Worm (Caenorhabditis elegans) whole organism, L1 larva: ENCODE measurements around the gene fbxb-22.
A peak's percentile ranks its signal among the peaks of the same experiment; 100 is the strongest.

Source experiments
- C34B4.2 ChIP-seq: sonication (generic microtip); optimal IDR thresholded peaks from 2 replicates; lab custom pipeline; 2017; ENCODE audit warnings: mild to moderate bottlenecking, missing genetic modification characterization, missing compliant biosample characterization
- aly-2 ChIP-seq: fragments of 150-350 bp; optimal IDR thresholded peaks from 2 replicates; lab custom pipeline; 2014; ENCODE audit warnings: missing biosample characterization, missing genetic modification characterization
- ceh-63 ChIP-seq: fragments of 200-800 bp; sonication (Bioruptor generic); optimal IDR thresholded peaks from 2 replicates; lab custom pipeline; 2018; ENCODE audit warnings: mild to moderate bottlenecking, missing genetic modification characterization, missing compliant biosample characterization
- ceh-8 ChIP-seq: fragments of 200-800 bp; sonication (Bioruptor generic); optimal IDR thresholded peaks from 2 replicates; lab custom pipeline; 2018; ENCODE audit warnings: mild to moderate bottlenecking, missing genetic modification characterization, moderate library complexity, missing compliant biosample characterization
- ces-1 ChIP-seq: fragments of 150-350 bp; optimal IDR thresholded peaks from 2 replicates; lab custom pipeline; 2014; ENCODE audit warnings: missing biosample characterization, missing genetic modification reagents, missing genetic modification characterization
- dpl-1 ChIP-seq, 3 experiments: fragments of 150-350 bp in 2 of 3; sonication (generic microtip) in 1 of 3; optimal IDR thresholded peaks; 2 replicates each; lab custom pipeline; 2014 to 2017; ENCODE audit warnings: missing biosample characterization in 3 of 3, missing genetic modification characterization in 3 of 3, missing genetic modification reagents in 3 of 3
- dsc-1 ChIP-seq: sonication (generic microtip); optimal IDR thresholded peaks from 2 replicates; lab custom pipeline; 2016; ENCODE audit warnings: mild to moderate bottlenecking, missing genetic modification characterization, missing compliant biosample characterization
- efl-1 ChIP-seq, 4 experiments: fragments of 150-350 bp; optimal IDR thresholded peaks in 3 of 4; peaks in 1 of 4; 1 replicate in 1 of 4; 2 replicates in 3 of 4; lab custom pipeline; 2014; ENCODE audit warnings: missing biosample characterization in 2 of 4, missing genetic modification characterization in 2 of 4, missing genetic modification reagents in 2 of 4
- egl-13 ChIP-seq: sonication (generic microtip); optimal IDR thresholded peaks from 2 replicates; lab custom pipeline; 2016; ENCODE audit warnings: missing genotype, missing genetic modification reagents, missing genetic modification characterization, missing compliant biosample characterization
- elt-3 ChIP-seq, 6 experiments: fragments of 150-350 bp in 1 of 6; sonication (generic microtip); optimal IDR thresholded peaks; 2 replicates each; lab custom pipeline; 2017 to 2018; ENCODE audit warnings: missing biosample characterization in 6 of 6, missing genetic modification characterization in 6 of 6, inconsistent platforms in 1 of 6
- ets-5 ChIP-seq: fragments of 200-800 bp; sonication (Bioruptor generic); IDR thresholded peaks from 2 replicates; pipeline ENCODE4 v1.3.6; 2022; ENCODE audit warnings: missing genetic modification characterization, missing compliant biosample characterization
- fkh-4 ChIP-seq: sonication (generic microtip); optimal IDR thresholded peaks from 2 replicates; lab custom pipeline; 2016; ENCODE audit warnings: missing compliant biosample characterization, missing genetic modification characterization, borderline replicate concordance
- fkh-8 ChIP-seq: sonication (generic microtip); optimal IDR thresholded peaks from 2 replicates; lab custom pipeline; 2016; ENCODE audit warnings: mild to moderate bottlenecking, missing genetic modification characterization, missing compliant biosample characterization
- fos-1 ChIP-seq: fragments of 150-350 bp; optimal IDR thresholded peaks from 2 replicates; lab custom pipeline; 2014; ENCODE audit warnings: missing biosample characterization, missing genetic modification characterization
- hlh-17 ChIP-seq: fragments of 200-800 bp; sonication (Bioruptor generic); optimal IDR thresholded peaks from 2 replicates; lab custom pipeline; 2018; ENCODE audit warnings: missing genetic modification characterization, mild to moderate bottlenecking, missing compliant biosample characterization, moderate library complexity, borderline replicate concordance
- isw-1 ChIP-seq: fragments of 200-800 bp; sonication (Bioruptor generic); IDR thresholded peaks from 2 replicates; pipeline ENCODE4 v1.3.6; 2022; ENCODE audit warnings: missing genetic modification characterization, missing compliant biosample characterization
- lin-13 ChIP-seq: fragments of 150-350 bp; optimal IDR thresholded peaks from 2 replicates; lab custom pipeline; 2014; ENCODE audit warnings: missing biosample characterization, missing genetic modification reagents, missing genetic modification characterization
- lin-14 ChIP-seq: fragments of 200-800 bp; sonication (Bioruptor generic); optimal IDR thresholded peaks from 2 replicates; lab custom pipeline; 2018; ENCODE audit warnings: mild to moderate bottlenecking, missing genetic modification characterization, moderate library complexity, missing compliant biosample characterization
- lin-39 ChIP-seq: fragments of 150-350 bp; optimal IDR thresholded peaks from 2 replicates; lab custom pipeline; 2014; ENCODE audit warnings: missing biosample characterization, missing genetic modification reagents, missing genetic modification characterization
- lsy-2 ChIP-seq, 2 experiments: fragments of 150-350 bp; optimal IDR thresholded peaks; 2 replicates each; lab custom pipeline; 2014; ENCODE audit warnings: missing biosample characterization in 2 of 2, missing genetic modification characterization in 2 of 2
- mdl-1 ChIP-seq, 2 experiments: fragments of 150-350 bp; optimal IDR thresholded peaks; 2 replicates each; lab custom pipeline; 2014 to 2017; ENCODE audit warnings: missing biosample characterization in 2 of 2, missing genetic modification characterization in 2 of 2, inconsistent platforms in 1 of 2
- nhr-237 ChIP-seq: fragments of 150-350 bp; optimal IDR thresholded peaks from 2 replicates; lab custom pipeline; 2014; ENCODE audit warnings: missing biosample characterization, missing genetic modification characterization
- nhr-28 ChIP-seq: fragments of 150-350 bp; optimal IDR thresholded peaks from 2 replicates; lab custom pipeline; 2014; ENCODE audit warnings: missing biosample characterization, missing genetic modification characterization
- nhr-47 ChIP-seq: sonication (generic microtip); optimal IDR thresholded peaks from 2 replicates; lab custom pipeline; 2016; ENCODE audit warnings: mild to moderate bottlenecking, missing genetic modification characterization, moderate library complexity, missing compliant biosample characterization
- nhr-71 ChIP-seq: sonication (generic microtip); optimal IDR thresholded peaks from 2 replicates; lab custom pipeline; 2016; ENCODE audit warnings: mild to moderate bottlenecking, missing genetic modification characterization, moderate library complexity, missing compliant biosample characterization
- nhr-76 ChIP-seq: sonication (generic microtip); optimal IDR thresholded peaks from 2 replicates; lab custom pipeline; 2017; ENCODE audit warnings: missing biosample characterization, missing genetic modification characterization
- nhr-90 ChIP-seq: sonication (generic microtip); optimal IDR thresholded peaks from 2 replicates; lab custom pipeline; 2016; ENCODE audit warnings: mild to moderate bottlenecking, missing genetic modification characterization, missing compliant biosample characterization; ENCODE audit not compliant: poor library complexity
- pqm-1 ChIP-seq: sonication (generic microtip); optimal IDR thresholded peaks from 3 replicates; lab custom pipeline; 2017; ENCODE audit warnings: missing biosample characterization, missing genetic modification characterization
- skn-1 ChIP-seq: fragments of 150-350 bp; optimal IDR thresholded peaks from 2 replicates; lab custom pipeline; 2014; ENCODE audit warnings: missing biosample characterization, missing genetic modification characterization
- sox-4 ChIP-seq: sonication (generic microtip); optimal IDR thresholded peaks from 2 replicates; lab custom pipeline; 2016; ENCODE audit warnings: missing genetic modification characterization, missing compliant biosample characterization
- swsn-7 ChIP-seq: sonication (generic microtip); optimal IDR thresholded peaks from 2 replicates; lab custom pipeline; 2016; ENCODE audit warnings: missing genetic modification characterization, missing compliant biosample characterization
- tlp-1 ChIP-seq: fragments of 150-350 bp; optimal IDR thresholded peaks from 2 replicates; lab custom pipeline; 2014; ENCODE audit warnings: missing biosample characterization, missing genetic modification characterization
- unc-62 ChIP-seq: fragments of 150-350 bp; optimal IDR thresholded peaks from 2 replicates; lab custom pipeline; 2014; ENCODE audit warnings: missing biosample characterization, missing genetic modification reagents, missing genetic modification characterization
- ztf-4 ChIP-seq: fragments of 150-350 bp; optimal IDR thresholded peaks from 2 replicates; lab custom pipeline; 2014; ENCODE audit warnings: missing biosample characterization, missing genetic modification characterization

The fbxb-22 gene

DNA sequence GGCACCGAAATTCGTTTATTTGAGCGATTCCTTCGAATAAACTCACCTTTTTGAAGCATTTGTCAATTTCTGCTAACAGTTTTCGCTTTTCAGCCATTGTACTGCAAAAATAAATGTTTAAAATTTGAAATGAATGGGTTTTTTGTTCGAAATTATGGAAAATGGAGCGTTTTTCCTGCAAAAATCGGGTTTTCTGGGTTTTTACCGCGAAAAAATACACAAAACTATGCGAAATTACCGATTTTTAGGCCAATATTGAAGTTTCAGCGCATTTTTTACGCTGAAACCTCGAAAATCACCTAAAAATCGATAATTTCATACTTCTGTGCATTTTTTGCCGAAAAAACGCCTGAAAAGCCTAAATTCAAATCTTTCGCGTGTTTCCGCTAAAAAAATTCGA lies 37.2 kb downstream of the fbxb-22 start, which contains the start of gene ntl-3:
Gene ntl-3, minus strand, starts transcription at position 101 of the 400 bp plus-strand sequence.
- TF ChIP-seq mdl-1 (tag; optimal IDR thresholded peaks at IDR 0.05; lab: Kevin White, UChicago): no peak
- TF ChIP-seq tlp-1 (tag; lab: Kevin White, UChicago): no peak
- TF ChIP-seq ets-5: no peak
- TF ChIP-seq unc-62 (GFP tag; lab: Kevin White, UChicago): no peak
- no peak for TF ChIP-seq dpl-1 (GFP tag; optimal IDR thresholded peaks at IDR 0.05; lab: Kevin White, UChicago)
- TF ChIP-seq ceh-63 (GFP tag; lab: Kevin White, UChicago): no peak
- no peak for TF ChIP-seq lsy-2 (tag; optimal IDR thresholded peaks at IDR 0.05; lab: Kevin White, UChicago)
- TF ChIP-seq aly-2 (tag; lab: Kevin White, UChicago): no peak
- TF ChIP-seq ceh-8 (GFP tag; lab: Kevin White, UChicago): no peak
- TF ChIP-seq nhr-90: no peak
- TF ChIP-seq, all 84 proteins: peak for 0

DNA sequence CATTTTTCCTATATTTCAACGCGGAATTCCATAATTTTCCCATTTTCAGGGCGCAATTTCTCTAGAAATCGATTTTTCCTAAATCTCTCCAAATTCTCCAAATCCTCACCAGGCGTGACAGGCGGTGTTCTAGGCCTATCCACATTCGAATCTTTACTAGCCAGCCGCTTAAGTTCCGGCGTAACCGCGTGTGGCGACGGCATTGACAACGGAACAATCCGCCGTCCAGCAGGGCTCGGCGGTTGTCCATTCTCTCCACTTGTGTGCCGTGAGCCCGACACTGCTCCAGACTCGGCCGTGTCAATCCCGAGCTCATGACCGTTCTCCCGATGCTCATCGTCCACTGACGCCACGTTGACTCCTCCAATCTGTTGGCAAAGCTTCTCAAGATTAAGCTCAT lies 40.5 kb downstream of the fbxb-22 start:
- no peak for TF ChIP-seq ets-5
- no peak for TF ChIP-seq ces-1 (GFP tag; lab: Kevin White, UChicago)
- no peak for TF ChIP-seq ztf-4 (tag; lab: Kevin White, UChicago)
- no peak for TF ChIP-seq fkh-8 (tag; lab: Kevin White, UChicago)
- no peak for TF ChIP-seq tlp-1 (tag; lab: Kevin White, UChicago)
- TF ChIP-seq nhr-28: no peak
- TF ChIP-seq nhr-71 (tag; lab: Kevin White, UChicago): no peak
- no peak for TF ChIP-seq unc-62 (GFP tag; lab: Kevin White, UChicago)
- TF ChIP-seq fkh-4 (tag; lab: Kevin White, UChicago): no peak
- TF ChIP-seq lin-39 (tag; lab: Kevin White, UChicago): no peak
- no peak for TF ChIP-seq fos-1 (tag; lab: Kevin White, UChicago)
- no peak for TF ChIP-seq hlh-17 (GFP tag; lab: Kevin White, UChicago)
- TF ChIP-seq ceh-8 (GFP tag; lab: Kevin White, UChicago): no peak

DNA sequence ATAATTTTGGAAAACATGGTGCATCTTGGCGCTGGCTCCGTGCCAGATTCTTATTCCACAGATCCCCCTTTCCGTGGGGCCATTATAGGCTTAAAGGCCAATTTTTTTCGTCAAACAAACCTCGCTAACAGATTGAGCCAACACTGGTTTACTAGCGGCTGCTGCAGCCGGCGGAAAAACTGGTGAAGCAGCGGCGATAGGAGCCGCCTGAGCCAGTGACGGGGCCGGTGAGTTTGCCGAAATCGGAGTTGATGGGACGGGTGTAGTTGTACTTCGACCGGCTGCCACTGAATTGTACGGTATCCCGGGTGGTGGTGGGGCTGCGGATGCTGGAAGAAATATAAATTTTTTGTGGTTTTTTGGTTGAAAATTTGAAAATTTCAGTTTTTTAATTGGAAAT lies 41.8 kb downstream of the fbxb-22 start:
- TF ChIP-seq efl-1 (optimal IDR thresholded peaks at IDR 0.05; lab: Kevin White, UChicago) (no peak), efl-1 (GFP tag; optimal IDR thresholded peaks at IDR 0.05 in 1 of 2; lab: Kevin White, UChicago) (peak in 1 of 2 experiments; percentile 29), tlp-1 (tag; lab: Kevin White, UChicago) (no peak)
- TF ChIP-seq, all 84 proteins: peak for 1

DNA sequence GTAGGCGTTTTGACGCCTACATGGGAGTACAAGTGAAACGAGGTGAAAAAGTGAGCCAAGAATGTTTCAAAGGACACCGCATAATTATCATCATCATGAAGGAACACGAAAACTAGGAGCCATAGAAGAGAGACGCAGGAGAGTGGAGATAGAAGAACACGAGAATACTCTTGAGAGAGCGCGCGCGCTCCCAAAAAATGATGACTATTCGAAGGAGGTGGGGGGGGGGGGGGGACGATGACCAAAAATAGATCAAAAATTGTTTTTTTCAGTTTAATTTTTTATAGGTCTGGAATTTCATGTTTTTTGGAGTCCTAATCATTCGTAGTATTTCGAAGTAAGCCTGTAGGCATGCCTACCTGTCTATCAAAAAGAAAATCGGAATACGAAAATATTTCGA lies 46.8 kb downstream of the fbxb-22 start:
- TF ChIP-seq pqm-1 (tag; lab: Kevin White, UChicago): no peak
- TF ChIP-seq nhr-237 (tag; lab: Kevin White, UChicago): no peak
- TF ChIP-seq C34B4.2 (tag; lab: Kevin White, UChicago): no peak
- no peak for TF ChIP-seq nhr-28
- TF ChIP-seq nhr-76: no peak
- TF ChIP-seq skn-1: peak; percentile 97
- no peak for TF ChIP-seq dpl-1 (GFP tag; optimal IDR thresholded peaks at IDR 0.05; lab: Kevin White, UChicago)

DNA sequence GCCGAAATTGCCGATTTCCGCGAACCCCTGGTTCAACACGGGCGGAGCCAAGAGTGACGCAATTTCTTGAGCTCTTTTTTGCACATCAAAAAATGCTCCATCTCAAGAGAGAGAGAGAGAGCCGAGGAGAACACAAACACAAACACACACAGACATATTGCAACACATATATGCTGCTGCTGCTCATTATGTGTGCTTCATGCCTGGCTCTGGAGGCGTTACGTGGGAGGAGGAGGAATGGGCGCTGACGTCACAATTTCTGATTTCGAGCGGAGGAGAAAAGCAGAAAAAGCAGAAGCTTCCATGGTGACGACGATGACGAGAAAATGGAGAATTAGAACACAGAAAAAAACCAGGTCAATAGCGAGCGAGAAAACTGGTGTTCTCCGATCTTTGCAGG lies 47.5 kb downstream of the fbxb-22 start:
- TF ChIP-seq egl-13 (tag; lab: Kevin White, UChicago) (peak; percentile 15), dsc-1 (peak; percentile 31), elt-3 (tag; optimal IDR thresholded peaks at IDR 0.05; lab: Kevin White, UChicago) (no peak), lsy-2 (tag; optimal IDR thresholded peaks at IDR 0.05; lab: Kevin White, UChicago) (peak in 1 of 2 experiments; percentile 40), isw-1 (GFP tag; lab: Robert Waterston, UW) (no peak), lin-13 (GFP tag; lab: Kevin White, UChicago) (no peak), sox-4 (tag; lab: Kevin White, UChicago) (peak; percentile 31), lin-14 (peak; percentile 59), nhr-47 (peak; percentile 17), swsn-7 (tag; lab: Kevin White, UChicago) (no peak), fkh-8 (tag; lab: Kevin White, UChicago) (peak; percentile 83), nhr-71 (tag; lab: Kevin White, UChicago) (peak; percentile 55)
